Fruit fly (Drosophila melanogaster) whole organism, embryonic: Measurements from ENCODE around the gene JMJD5.

ENCODE experiments used
- B-H1 ChIP-seq: fragments of 200-800 bp; sonication (Bioruptor generic); IDR thresholded peaks from 3 replicates; pipeline ENCODE4 v1.3.6; 2022; ENCODE audit warnings: missing biosample characterization, missing genetic modification characterization
- Blimp-1 ChIP-seq: fragments of 200-800 bp; sonication (Bioruptor generic); optimal IDR thresholded peaks from 3 replicates; lab custom pipeline; 2018; ENCODE audit warnings: missing biosample characterization, missing genetic modification characterization, mild to moderate bottlenecking, moderate library complexity, missing genetic modification reagents
- Bteb2 ChIP-seq: fragments of 200-800 bp; sonication (Bioruptor generic); optimal IDR thresholded peaks from 2 replicates; lab custom pipeline; 2016; ENCODE audit warnings: missing biosample characterization, missing genetic modification characterization
- CG10654 ChIP-seq: fragments of 200-800 bp; sonication (Bioruptor generic); optimal IDR thresholded peaks from 2 replicates; lab custom pipeline; 2016; ENCODE audit warnings: missing biosample characterization, missing genetic modification characterization
- CG11723 ChIP-seq: fragments of 200-800 bp; sonication (Bioruptor generic); optimal IDR thresholded peaks from 2 replicates; lab custom pipeline; 2017; ENCODE audit warnings: missing biosample characterization, mild to moderate bottlenecking, missing genetic modification characterization
- CG14441 ChIP-seq: fragments of 200-800 bp; sonication (Bioruptor generic); IDR thresholded peaks from 2 replicates; pipeline ENCODE4 v1.3.6; 2022; ENCODE audit warnings: missing biosample characterization, missing genetic modification characterization
- CG14710 ChIP-seq: fragments of 200-800 bp; sonication (Bioruptor generic); optimal IDR thresholded peaks from 3 replicates; lab custom pipeline; 2019; ENCODE audit warnings: missing biosample characterization, mild to moderate bottlenecking, missing genetic modification characterization, moderate library complexity
- CG1529 ChIP-seq: fragments of 200-800 bp; sonication (Bioruptor generic); optimal IDR thresholded peaks from 3 replicates; lab custom pipeline; 2018; ENCODE audit warnings: missing biosample characterization, missing genetic modification characterization
- CG15696 ChIP-seq: fragments of 200-800 bp; sonication (Bioruptor generic); optimal IDR thresholded peaks from 2 replicates; lab custom pipeline; 2019; ENCODE audit warnings: missing biosample characterization, mild to moderate bottlenecking, missing genetic modification characterization, moderate library complexity
- CG18764 ChIP-seq: fragments of 200-800 bp; sonication (Bioruptor generic); optimal IDR thresholded peaks from 3 replicates; lab custom pipeline; 2016; ENCODE audit warnings: missing biosample characterization, missing genetic modification characterization
- CG2129 ChIP-seq: fragments of 200-800 bp; sonication (Bioruptor generic); IDR thresholded peaks from 2 replicates; pipeline ENCODE4 v1.3.6; 2022; ENCODE audit warnings: missing biosample characterization, missing genetic modification characterization; ENCODE audit not compliant: partially characterized antibody
- CG2199 ChIP-seq: fragments of 200-800 bp; sonication (Bioruptor generic); IDR thresholded peaks from 3 replicates; pipeline ENCODE4 v1.3.6; 2022; ENCODE audit warnings: missing biosample characterization, missing genetic modification characterization
- CG2678 ChIP-seq: fragments of 200-800 bp; sonication (Bioruptor generic); optimal IDR thresholded peaks from 3 replicates; lab custom pipeline; 2019; ENCODE audit warnings: missing biosample characterization, mild to moderate bottlenecking, missing genetic modification characterization, moderate library complexity
- CG32532 ChIP-seq: fragments of 200-800 bp; sonication (Bioruptor generic); IDR thresholded peaks from 2 replicates; pipeline ENCODE4 v1.3.6; 2022; ENCODE audit warnings: missing biosample characterization, missing genetic modification characterization
- CG34422 ChIP-seq: fragments of 200-800 bp; sonication (Bioruptor generic); IDR thresholded peaks from 3 replicates; pipeline ENCODE4 v1.3.6; 2022; ENCODE audit warnings: missing biosample characterization, missing genetic modification characterization
- CG3726 ChIP-seq: fragments of 200-800 bp; sonication (Bioruptor generic); IDR thresholded peaks from 3 replicates; pipeline ENCODE4, ENCODE4 v1.3.6; 2022; ENCODE audit warnings: missing biosample characterization, missing genetic modification characterization
- CG3838 ChIP-seq: fragments of 200-800 bp; sonication (Bioruptor generic); optimal IDR thresholded peaks from 3 replicates; lab custom pipeline; 2016; ENCODE audit warnings: missing biosample characterization, missing genetic modification characterization
- D ChIP-seq, 2 experiments: fragments of 200-800 bp in 1 of 2; fragments of >200 bp in 1 of 2; sonication (Bioruptor generic) in 1 of 2; optimal IDR thresholded peaks; 2 replicates in 1 of 2; 3 replicates in 1 of 2; lab custom pipeline; 2017; ENCODE audit warnings: mild to moderate bottlenecking in 1 of 2, missing biosample characterization in 1 of 2, missing genetic modification characterization in 1 of 2, missing genetic modification reagents in 1 of 2
- Dad ChIP-seq: fragments of 200-800 bp; sonication (Bioruptor generic); optimal IDR thresholded peaks from 3 replicates; lab custom pipeline; 2016; ENCODE audit warnings: missing biosample characterization, missing genetic modification characterization
- Deaf1 ChIP-seq: fragments of 200-800 bp; optimal IDR thresholded peaks from 3 replicates; lab custom pipeline; 2019; ENCODE audit warnings: missing biosample characterization, mild to moderate bottlenecking, missing genetic modification characterization, moderate library complexity
- Fer1 ChIP-seq: fragments of 200-800 bp; sonication (Bioruptor generic); optimal IDR thresholded peaks from 2 replicates; lab custom pipeline; 2017; ENCODE audit warnings: missing biosample characterization, mild to moderate bottlenecking, missing genetic modification characterization
- Fer3 ChIP-seq: fragments of 200-800 bp; sonication (Bioruptor generic); optimal IDR thresholded peaks from 2 replicates; lab custom pipeline; 2018; ENCODE audit warnings: missing biosample characterization, mild to moderate bottlenecking, missing genetic modification characterization, moderate library complexity
- GATAe ChIP-seq: fragments of 200-800 bp; sonication (Bioruptor generic); conservative IDR thresholded peaks from 2 replicates; pipeline ENCODE4 v1.3.6; 2022; ENCODE audit warnings: missing biosample characterization, missing genetic modification characterization
- HmgZ ChIP-seq: fragments of 200-800 bp; sonication (Bioruptor generic); optimal IDR thresholded peaks from 2 replicates; lab custom pipeline; 2018; ENCODE audit warnings: missing biosample characterization, mild to moderate bottlenecking, missing genetic modification characterization
- Hmx ChIP-seq: fragments of 200-800 bp; sonication (Bioruptor generic); optimal IDR thresholded peaks from 2 replicates; lab custom pipeline; 2016; ENCODE audit warnings: missing biosample characterization, missing genetic modification characterization
- Hr78 ChIP-seq, 2 experiments: fragments of 200-800 bp in 1 of 2; fragments of >200 bp in 1 of 2; sonication (Bioruptor generic) in 1 of 2; optimal IDR thresholded peaks; 2 replicates each; lab custom pipeline; 2017 to 2019; ENCODE audit warnings: missing biosample characterization in 2 of 2, missing genetic modification characterization in 2 of 2, mild to moderate bottlenecking in 1 of 2, moderate library complexity in 1 of 2
- Lpt ChIP-seq: fragments of >200 bp; optimal IDR thresholded peaks from 2 replicates; lab custom pipeline; 2018; ENCODE audit warnings: missing biosample characterization, missing genetic modification characterization
- Mes4 ChIP-seq: fragments of 200-800 bp; sonication (Bioruptor generic); optimal IDR thresholded peaks from 2 replicates; lab custom pipeline; 2016; ENCODE audit warnings: missing biosample characterization, missing genetic modification characterization
- Nf-YB ChIP-seq: fragments of 200-800 bp; sonication (Bioruptor generic); optimal IDR thresholded peaks from 3 replicates; lab custom pipeline; 2019; ENCODE audit warnings: missing biosample characterization, mild to moderate bottlenecking, missing genetic modification characterization, moderate library complexity
- Optix ChIP-seq: fragments of 200-800 bp; sonication (Bioruptor generic); IDR thresholded peaks from 3 replicates; pipeline ENCODE4 v1.3.6; 2022; ENCODE audit warnings: missing biosample characterization, missing genetic modification characterization
- Trl ChIP-seq, 3 experiments: fragments of >200 bp in 2 of 3; fragments of 200-800 bp in 1 of 3; sonication (Bioruptor generic) in 1 of 3; optimal IDR thresholded peaks; 2 replicates in 1 of 3; 3 replicates in 2 of 3; lab custom pipeline; 2016 to 2017; ENCODE audit warnings: missing biosample characterization in 1 of 3, missing genetic modification characterization in 1 of 3
- Vsx1 ChIP-seq: fragments of 200-800 bp; sonication (Bioruptor generic); optimal IDR thresholded peaks from 2 replicates; lab custom pipeline; 2017; ENCODE audit warnings: missing biosample characterization, mild to moderate bottlenecking, missing genetic modification characterization, missing genetic modification reagents
- YL-1 ChIP-seq: fragments of 200-800 bp; sonication (Bioruptor generic); optimal IDR thresholded peaks from 3 replicates; lab custom pipeline; 2017; ENCODE audit warnings: missing biosample characterization, mild to moderate bottlenecking, missing genetic modification characterization
- amos ChIP-seq: fragments of 200-800 bp; sonication (Bioruptor generic); IDR thresholded peaks from 2 replicates; pipeline ENCODE4 v1.3.6; 2022; ENCODE audit warnings: missing biosample characterization, missing genetic modification characterization; ENCODE audit not compliant: partially characterized antibody
- ash1 ChIP-seq: fragments of 200-800 bp; sonication (Bioruptor generic); optimal IDR thresholded peaks from 2 replicates; lab custom pipeline; 2018; ENCODE audit warnings: missing biosample characterization, mild to moderate bottlenecking, missing genetic modification characterization
- chm ChIP-seq: fragments of 200-800 bp; sonication (Bioruptor generic); IDR thresholded peaks from 2 replicates; pipeline ENCODE4 v1.3.6; 2022; ENCODE audit warnings: missing biosample characterization, missing genetic modification characterization
- corto ChIP-seq: fragments of 200-800 bp; sonication (Bioruptor generic); optimal IDR thresholded peaks from 2 replicates; lab custom pipeline; 2016; ENCODE audit warnings: missing biosample characterization, mild to moderate bottlenecking, missing genetic modification characterization, moderate library complexity
- emc ChIP-seq: fragments of 200-800 bp; sonication (Bioruptor generic); optimal IDR thresholded peaks from 2 replicates; lab custom pipeline; 2016; ENCODE audit warnings: missing biosample characterization, missing genetic modification characterization
- hb ChIP-seq: fragments of 200-800 bp; sonication (Bioruptor generic); IDR thresholded peaks from 3 replicates; pipeline ENCODE4 v1.3.6; 2022; ENCODE audit warnings: missing biosample characterization, missing genetic modification characterization; ENCODE audit not compliant: partially characterized antibody
- hbn ChIP-seq: fragments of 200-800 bp; sonication (Bioruptor generic); IDR thresholded peaks from 2 replicates; pipeline ENCODE4 v1.3.6; 2022; ENCODE audit warnings: missing biosample characterization, missing genetic modification characterization; ENCODE audit not compliant: partially characterized antibody
- her ChIP-seq: fragments of 200-800 bp; sonication (Bioruptor generic); optimal IDR thresholded peaks from 2 replicates; lab custom pipeline; 2016; ENCODE audit warnings: missing biosample characterization, missing genetic modification characterization
- nau ChIP-seq: fragments of 200-800 bp; sonication (Bioruptor generic); optimal IDR thresholded peaks from 3 replicates; lab custom pipeline; 2017; ENCODE audit warnings: missing biosample characterization, mild to moderate bottlenecking, missing genetic modification characterization, missing genetic modification reagents
- nerfin-2 ChIP-seq: fragments of 200-800 bp; sonication (Bioruptor generic); IDR thresholded peaks from 2 replicates; pipeline ENCODE4 v1.3.6; 2022; ENCODE audit warnings: missing biosample characterization, missing genetic modification characterization; ENCODE audit not compliant: partially characterized antibody
- oc ChIP-seq: fragments of 200-800 bp; sonication (Bioruptor generic); optimal IDR thresholded peaks from 2 replicates; lab custom pipeline; 2018; ENCODE audit warnings: missing biosample characterization, mild to moderate bottlenecking, missing genetic modification characterization, moderate library complexity
- peb ChIP-seq: fragments of 200-800 bp; sonication (Bioruptor generic); IDR thresholded peaks from 2 replicates; pipeline ENCODE4 v1.3.6; 2022; ENCODE audit warnings: missing biosample characterization, missing genetic modification characterization
- pho ChIP-seq: fragments of 200-800 bp; sonication (Bioruptor generic); optimal IDR thresholded peaks from 2 replicates; lab custom pipeline; 2016; ENCODE audit warnings: missing biosample characterization, missing genetic modification characterization
- phol ChIP-seq: fragments of 200-800 bp; sonication (Bioruptor generic); optimal IDR thresholded peaks from 3 replicates; lab custom pipeline; 2018; ENCODE audit warnings: missing biosample characterization, mild to moderate bottlenecking, missing genetic modification characterization, moderate library complexity
- sna ChIP-seq: fragments of 200-800 bp; sonication (Bioruptor generic); IDR thresholded peaks from 2 replicates; pipeline ENCODE4 v1.3.6; 2022; ENCODE audit warnings: missing biosample characterization, missing genetic modification characterization; ENCODE audit not compliant: partially characterized antibody
- stwl ChIP-seq: fragments of 200-800 bp; sonication (Bioruptor generic); optimal IDR thresholded peaks from 3 replicates; lab custom pipeline; 2018; ENCODE audit warnings: missing biosample characterization, mild to moderate bottlenecking, missing genetic modification characterization, moderate library complexity

The JMJD5 gene

DNA sequence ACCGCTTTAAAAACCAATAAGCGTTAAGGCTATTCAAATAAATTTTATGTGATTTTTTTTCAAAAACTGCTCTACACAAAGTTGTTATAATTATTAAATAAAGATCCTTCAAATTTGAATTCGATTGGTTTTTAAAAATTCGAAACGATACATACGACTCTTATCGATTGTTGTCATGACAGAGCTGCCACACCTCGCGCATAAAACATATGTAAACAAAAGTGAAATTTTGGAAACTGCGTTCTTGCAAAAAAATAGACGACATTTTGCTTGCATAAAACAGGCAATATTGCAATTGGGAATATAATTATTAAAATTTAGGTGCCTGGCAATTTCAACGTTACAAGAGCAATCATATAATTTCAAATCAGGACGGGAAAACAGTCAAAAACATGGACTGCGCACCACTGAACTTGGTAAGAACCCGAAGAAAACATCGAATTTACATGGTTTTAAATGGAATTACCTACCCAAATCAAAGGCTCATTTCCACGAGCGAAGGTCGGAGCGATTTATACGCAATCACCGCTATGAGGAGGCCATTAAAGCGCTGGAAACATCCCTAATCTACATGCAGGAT is 5.6 kb downstream of the JMJD5 start, which contains the start of gene CG42554 (continued):
- TF ChIP-seq CG15696 (tag; lab: Kevin White, UChicago) (no peak), sna (GFP tag; lab: Robert Waterston, UW) (no peak), Bteb2 (GFP tag; lab: Kevin White, UChicago) (no peak), Vsx1 (no peak), emc (no peak), CG18764 (GFP tag; lab: Kevin White, UChicago) (no peak), CG34422 (GFP tag; lab: Robert Waterston, UW) (no peak), Fer3 (tag; lab: Kevin White, UChicago) (no peak), CG11723 (GFP tag; lab: Kevin White, UChicago) (no peak), nerfin-2 (GFP tag; lab: Robert Waterston, UW) (no peak; the same call in 1 of the 2 replicates), HmgZ (tag; lab: Kevin White, UChicago) (no peak), amos (GFP tag; lab: Robert Waterston, UW) (peak; percentile 59; the same call in 1 of the 2 replicates), pho (GFP tag; lab: Kevin White, UChicago) (no peak), Nf-YB (GFP tag; lab: Kevin White, UChicago) (no peak), Optix (GFP tag; lab: Robert Waterston, UW) (no peak), nau (GFP tag; lab: Kevin White, UChicago) (no peak), her (GFP tag; lab: Kevin White, UChicago) (no peak), stwl (tag; lab: Kevin White, UChicago) (peak; percentile 32), Trl (optimal IDR thresholded peaks at IDR 0.05; lab: Kevin White, UChicago) (no peak), Trl (GFP tag; optimal IDR thresholded peaks at IDR 0.05; lab: Kevin White, UChicago) (no peak), Deaf1 (tag; lab: Kevin White, UChicago) (no peak), corto (GFP tag; lab: Kevin White, UChicago) (no peak), hb (GFP tag; lab: Robert Waterston, UW) (no peak), D (optimal IDR thresholded peaks at IDR 0.05; lab: Kevin White, UChicago) (no peak), D (GFP tag; optimal IDR thresholded peaks at IDR 0.05; lab: Kevin White, UChicago) (no peak), oc (no peak), CG2129 (GFP tag; lab: Robert Waterston, UW) (peak; percentile 30; the same call in 1 of the 2 replicates), YL-1 (GFP tag; lab: Kevin White, UChicago) (peak; percentile 69), GATAe (GFP tag; lab: Robert Waterston, UW) (no peak), Mes4 (GFP tag; lab: Kevin White, UChicago) (no peak), CG2199 (no peak), Dad (GFP tag; lab: Kevin White, UChicago) (no peak), CG1529 (no peak), chm (no peak), CG3838 (GFP tag; lab: Kevin White, UChicago) (no peak), Lpt (GFP tag; lab: Kevin White, UChicago) (no peak), ash1 (GFP tag; lab: Kevin White, UChicago) (no peak), CG2678 (no peak), Fer1 (GFP tag; lab: Kevin White, UChicago) (no peak), Hr78 (GFP tag; optimal IDR thresholded peaks at IDR 0.05; lab: Kevin White, UChicago) (no peak), Hmx (GFP tag; lab: Kevin White, UChicago) (no peak), CG14710 (tag; lab: Kevin White, UChicago) (peak; percentile 44), CG32532 (GFP tag; lab: Robert Waterston, UW) (no peak), B-H1 (GFP tag; lab: Robert Waterston, UW) (no peak), CG10654 (no peak), CG3726 (no peak), hbn (GFP tag; lab: Robert Waterston, UW) (peak; percentile 52; the same call in 1 of the 2 replicates), peb (no peak), Blimp-1 (GFP tag; lab: Kevin White, UChicago) (peak; percentile 90), phol (tag; lab: Kevin White, UChicago) (peak; percentile 8), CG14441 (GFP tag; lab: Robert Waterston, UW) (no peak)
